Worm (Caenorhabditis elegans) whole organism, L1 larva: Measurements from ENCODE around the gene dhrs-4.
A peak's percentile ranks its signal among the peaks of the same experiment; 100 is the strongest.

Experiments
- C04F5.9 ChIP-seq: sonication (generic microtip); optimal IDR thresholded peaks from 2 replicates; lab custom pipeline; 2016; ENCODE audit warnings: missing genetic modification characterization, missing compliant biosample characterization
- C16A3.4 ChIP-seq: fragments of 150-350 bp; optimal IDR thresholded peaks from 2 replicates; lab custom pipeline; 2014; ENCODE audit warnings: missing biosample characterization, missing genetic modification characterization
- F16B12.6 ChIP-seq: fragments of 150-350 bp; optimal IDR thresholded peaks from 2 replicates; lab custom pipeline; 2014; ENCODE audit warnings: missing biosample characterization, missing genetic modification characterization
- blmp-1 ChIP-seq: fragments of 150-350 bp; optimal IDR thresholded peaks from 2 replicates; lab custom pipeline; 2014; ENCODE audit warnings: missing biosample characterization, missing genetic modification characterization
- ceh-8 ChIP-seq: fragments of 200-800 bp; sonication (Bioruptor generic); optimal IDR thresholded peaks from 2 replicates; lab custom pipeline; 2018; ENCODE audit warnings: mild to moderate bottlenecking, missing genetic modification characterization, moderate library complexity, missing compliant biosample characterization
- ceh-88 ChIP-seq: fragments of 200-800 bp; sonication (Bioruptor generic); IDR thresholded peaks from 2 replicates; pipeline ENCODE4 v1.3.6; 2022; ENCODE audit warnings: missing genetic modification characterization, missing compliant biosample characterization
- ces-1 ChIP-seq: fragments of 150-350 bp; optimal IDR thresholded peaks from 2 replicates; lab custom pipeline; 2014; ENCODE audit warnings: missing biosample characterization, missing genetic modification reagents, missing genetic modification characterization
- dpl-1 ChIP-seq, 3 experiments: fragments of 150-350 bp in 2 of 3; sonication (generic microtip) in 1 of 3; optimal IDR thresholded peaks; 2 replicates each; lab custom pipeline; 2014 to 2017; ENCODE audit warnings: missing biosample characterization in 3 of 3, missing genetic modification characterization in 3 of 3, missing genetic modification reagents in 3 of 3
- efl-1 ChIP-seq, 4 experiments: fragments of 150-350 bp; optimal IDR thresholded peaks in 3 of 4; peaks in 1 of 4; 1 replicate in 1 of 4; 2 replicates in 3 of 4; lab custom pipeline; 2014; ENCODE audit warnings: missing biosample characterization in 2 of 4, missing genetic modification characterization in 2 of 4, missing genetic modification reagents in 2 of 4
- elt-3 ChIP-seq, 6 experiments: fragments of 150-350 bp in 1 of 6; sonication (generic microtip); optimal IDR thresholded peaks; 2 replicates each; lab custom pipeline; 2017 to 2018; ENCODE audit warnings: missing biosample characterization in 6 of 6, missing genetic modification characterization in 6 of 6, inconsistent platforms in 1 of 6
- lin-14 ChIP-seq: fragments of 200-800 bp; sonication (Bioruptor generic); optimal IDR thresholded peaks from 2 replicates; lab custom pipeline; 2018; ENCODE audit warnings: mild to moderate bottlenecking, missing genetic modification characterization, moderate library complexity, missing compliant biosample characterization
- lin-35 ChIP-seq, 2 experiments: fragments of 150-350 bp; optimal IDR thresholded peaks; 2 replicates each; lab custom pipeline; 2014; ENCODE audit warnings: missing biosample characterization in 2 of 2, missing genetic modification characterization in 2 of 2, missing genetic modification reagents in 2 of 2
- lir-3 ChIP-seq: sonication (generic microtip); optimal IDR thresholded peaks from 2 replicates; lab custom pipeline; 2016; ENCODE audit warnings: mild to moderate bottlenecking, missing genetic modification characterization, moderate library complexity, missing compliant biosample characterization; ENCODE audit not compliant: poor library complexity
- lsy-2 ChIP-seq, 2 experiments: fragments of 150-350 bp; optimal IDR thresholded peaks; 2 replicates each; lab custom pipeline; 2014; ENCODE audit warnings: missing biosample characterization in 2 of 2, missing genetic modification characterization in 2 of 2
- mef-2 ChIP-seq: fragments of 150-350 bp; optimal IDR thresholded peaks from 2 replicates; lab custom pipeline; 2014; ENCODE audit warnings: missing biosample characterization, missing genetic modification characterization
- mep-1 ChIP-seq: fragments of 150-350 bp; optimal IDR thresholded peaks from 2 replicates; lab custom pipeline; 2014; ENCODE audit warnings: missing biosample characterization, missing genetic modification characterization
- nhr-47 ChIP-seq: sonication (generic microtip); optimal IDR thresholded peaks from 2 replicates; lab custom pipeline; 2016; ENCODE audit warnings: mild to moderate bottlenecking, missing genetic modification characterization, moderate library complexity, missing compliant biosample characterization
- nhr-71 ChIP-seq: sonication (generic microtip); optimal IDR thresholded peaks from 2 replicates; lab custom pipeline; 2016; ENCODE audit warnings: mild to moderate bottlenecking, missing genetic modification characterization, moderate library complexity, missing compliant biosample characterization
- snu-23 ChIP-seq: sonication (generic microtip); optimal IDR thresholded peaks from 2 replicates; lab custom pipeline; 2016; ENCODE audit warnings: missing genetic modification characterization, missing compliant biosample characterization
- tbx-2 ChIP-seq: sonication (generic microtip); optimal IDR thresholded peaks from 2 replicates; lab custom pipeline; 2016; ENCODE audit warnings: missing genetic modification characterization, missing compliant biosample characterization
- xbp-1 ChIP-seq: sonication (generic microtip); optimal IDR thresholded peaks from 2 replicates; lab custom pipeline; 2016; ENCODE audit warnings: missing genetic modification characterization, missing compliant biosample characterization

dhrs-4 gene

DNA sequence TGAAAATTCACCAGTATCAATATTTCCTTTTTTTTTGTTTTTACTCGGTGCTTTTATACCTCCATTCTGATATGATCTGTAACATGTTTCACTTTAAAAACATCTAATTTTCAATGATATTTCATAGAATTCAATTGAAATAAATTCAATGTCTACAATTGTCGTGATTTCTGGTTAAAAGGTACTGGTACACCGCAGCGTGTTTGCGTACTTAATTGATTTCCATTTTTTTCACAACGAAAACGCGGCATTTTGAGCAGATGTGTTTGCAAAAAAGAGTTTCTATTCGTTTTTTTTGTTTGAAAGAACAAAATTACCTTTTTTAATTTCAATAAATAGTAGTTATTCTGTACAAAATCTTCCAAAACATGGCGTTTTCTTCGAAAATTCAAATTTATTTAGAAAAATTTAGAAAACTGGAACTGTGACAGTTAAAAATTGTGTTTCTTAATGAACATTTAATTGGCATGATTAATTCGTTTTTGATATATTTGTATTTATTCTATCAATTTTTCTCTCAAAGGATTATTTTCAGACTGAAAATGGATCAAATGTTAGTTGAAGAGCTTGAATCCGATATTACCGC is 48.3 kb downstream of the dhrs-4 start, which contains the start of gene pnn-1:
Gene pnn-1 (plus strand): TSS at position 536 of the 586 bp plus-strand sequence.
- no peak for TF ChIP-seq lir-3 (tag; lab: Kevin White, UChicago)
- TF ChIP-seq ces-1 = no peak
- peak; percentile 71 to 86 for TF ChIP-seq lsy-2 (tag; optimal IDR thresholded peaks at IDR 0.05; lab: Kevin White, UChicago)
- TF ChIP-seq nhr-71 (tag; lab: Kevin White, UChicago) = peak; percentile 44
- TF ChIP-seq C16A3.4 (tag; lab: Kevin White, UChicago) = peak; percentile 44
- TF ChIP-seq snu-23 (GFP tag; lab: Kevin White, UChicago) = peak; percentile 45
- TF ChIP-seq xbp-1 = peak; percentile 31
- peak; percentile 40 to 58 for TF ChIP-seq efl-1 (optimal IDR thresholded peaks at IDR 0.05; lab: Kevin White, UChicago)
- TF ChIP-seq efl-1 (GFP tag; optimal IDR thresholded peaks at IDR 0.05 in 1 of 2; lab: Kevin White, UChicago) = peak; percentile 49 to 95
- TF ChIP-seq lin-14 = peak; percentile 37
- TF ChIP-seq ceh-8 (GFP tag; lab: Kevin White, UChicago) = no peak
- TF ChIP-seq blmp-1 (tag; lab: Kevin White, UChicago) = peak; percentile 41
- peak; percentile 37 for TF ChIP-seq nhr-47 (tag; lab: Kevin White, UChicago)
- no peak for TF ChIP-seq elt-3 (tag; optimal IDR thresholded peaks at IDR 0.05; lab: Kevin White, UChicago)
- peak; percentile 87 for TF ChIP-seq F16B12.6 (tag; lab: Kevin White, UChicago)
- TF ChIP-seq mep-1 = peak; percentile 58
- TF ChIP-seq ceh-88 (GFP tag; lab: Robert Waterston, UW) = no peak
- peak; percentile 28 to 63 for TF ChIP-seq lin-35 (GFP tag; optimal IDR thresholded peaks at IDR 0.05; lab: Kevin White, UChicago)
- TF ChIP-seq tbx-2 (tag; lab: Kevin White, UChicago) = peak; percentile 12
- TF ChIP-seq C04F5.9 (tag; lab: Kevin White, UChicago) = no peak
- TF ChIP-seq dpl-1 (GFP tag; optimal IDR thresholded peaks at IDR 0.05; lab: Kevin White, UChicago) = peak; percentile 29 to 69 (median 63)
- no peak for TF ChIP-seq mef-2 (tag; lab: Kevin White, UChicago)
